Fruit fly (Drosophila melanogaster): Measurements from ENCODE around the gene CG2211.

CG2211 gene

DNA sequence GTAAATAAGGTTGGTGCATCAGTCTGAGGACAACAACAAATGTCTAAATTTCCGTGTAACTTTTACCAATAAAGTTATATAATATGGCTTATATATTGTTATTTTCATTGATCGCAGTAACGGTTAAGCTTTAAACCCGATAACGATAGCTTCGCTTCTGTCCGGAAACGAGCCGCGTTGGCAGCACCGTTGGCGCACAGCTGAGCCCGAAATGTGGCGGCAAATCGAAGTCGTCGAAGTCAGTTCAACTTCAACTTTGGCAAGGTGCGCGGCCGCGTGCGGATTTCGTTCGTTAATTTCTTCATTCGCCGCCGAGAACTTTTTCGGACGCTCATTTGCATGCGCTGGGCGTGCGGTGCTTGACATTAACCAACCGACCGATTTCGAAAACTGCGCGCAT is 16.9 kb downstream of the CG2211 start, which contains the start of gene Myo61F (continued):
- TF ChIP-seq CG1024 (GFP tag; IDR thresholded peaks at IDR 0.05) (no peak), Stat92E (GFP tag; optimal IDR thresholded peaks at IDR 0.05) (no peak), CG18262 (tag; optimal IDR thresholded peaks at IDR 0.05) (no peak), pum (GFP tag; optimal IDR thresholded peaks at IDR 0.05) (no peak), CG3847 (GFP tag; IDR thresholded peaks at IDR 0.05) (no peak), ato (GFP tag; IDR thresholded peaks at IDR 0.05; ENCODE audit: partially characterized antibody) (peak; percentile 44; the same call in 1 of the 2 replicates), Nf-YB (GFP tag; optimal IDR thresholded peaks at IDR 0.05) (no peak), CG14965 (GFP tag; optimal IDR thresholded peaks at IDR 0.05; ENCODE audit: borderline replicate concordance) (no peak), CG6854 (GFP tag; optimal IDR thresholded peaks at IDR 0.05) (no peak), unc-4 (GFP tag; IDR thresholded peaks at IDR 0.05; ENCODE audit: partially characterized antibody) (peak; percentile 53), CG12769 (tag; optimal IDR thresholded peaks at IDR 0.05) (no peak), CG1647 (GFP tag; optimal IDR thresholded peaks at IDR 0.05) (no peak), CG17385 (GFP tag; optimal IDR thresholded peaks at IDR 0.05) (no peak), Bdp1 (GFP tag; optimal IDR thresholded peaks at IDR 0.05) (no peak), lmd (GFP tag; IDR thresholded peaks at IDR 0.05) (no peak), D19A (tag; optimal IDR thresholded peaks at IDR 0.05) (no peak), Hr78 (GFP tag; optimal IDR thresholded peaks at IDR 0.05) (peak in 1 of 2 experiments; percentile 38), so (GFP tag; IDR thresholded peaks at IDR 0.05) (no peak), CG17829 (tag; optimal IDR thresholded peaks at IDR 0.05) (no peak), CG9215 (GFP tag; IDR thresholded peaks at IDR 0.05) (no peak), tx (GFP tag; optimal IDR thresholded peaks at IDR 0.05) (no peak), CG7928 (GFP tag; optimal IDR thresholded peaks at IDR 0.05) (peak; percentile 45), org-1 (GFP tag; optimal IDR thresholded peaks at IDR 0.05) (no peak), CG7987 (GFP tag; optimal IDR thresholded peaks at IDR 0.05) (peak; percentile 20), CG10654 (GFP tag; optimal IDR thresholded peaks at IDR 0.05) (no peak), kni (GFP tag; optimal IDR thresholded peaks at IDR 0.05) (no peak), Chrac-16 (GFP tag; optimal IDR thresholded peaks at IDR 0.05) (no peak), inv (GFP tag; IDR thresholded peaks at IDR 0.05; ENCODE audit: partially characterized antibody) (no peak), CG3163 (GFP tag; optimal IDR thresholded peaks at IDR 0.05) (no peak), HmgD (GFP tag; optimal IDR thresholded peaks at IDR 0.05) (no peak), wek (GFP tag; optimal IDR thresholded peaks at IDR 0.05) (no peak), bab2 (GFP tag; optimal IDR thresholded peaks at IDR 0.05) (no peak), zfh2 (GFP tag; optimal IDR thresholded peaks at IDR 0.05) (no peak), CG10267 (tag; optimal IDR thresholded peaks at IDR 0.05) (no peak), Dp (GFP tag; optimal IDR thresholded peaks at IDR 0.05) (peak; percentile 86), CG15479 (GFP tag; optimal IDR thresholded peaks at IDR 0.05) (no peak), stwl (tag; optimal IDR thresholded peaks at IDR 0.05) (peak; percentile 9), ssp (GFP tag; IDR thresholded peaks at IDR 0.05) (no peak), CG18011 (GFP tag; optimal IDR thresholded peaks at IDR 0.05) (no peak), ind (GFP tag; optimal IDR thresholded peaks at IDR 0.05) (no peak), MBD-R2 (GFP tag; IDR thresholded peaks at IDR 0.05) (peak; percentile 59), sim (GFP tag; IDR thresholded peaks at IDR 0.05) (no peak), grn (GFP tag; optimal IDR thresholded peaks at IDR 0.05) (no peak), CG13894 (tag; optimal IDR thresholded peaks at IDR 0.05) (no peak), CG14050 (GFP tag; IDR thresholded peaks at IDR 0.05) (no peak), CG15073 (GFP tag; optimal IDR thresholded peaks at IDR 0.05) (no peak), fd96Cb (tag; optimal IDR thresholded peaks at IDR 0.05) (no peak), hkb (optimal IDR thresholded peaks at IDR 0.05) (no peak), hkb (GFP tag; IDR thresholded peaks at IDR 0.05) (no peak), ATbp (GFP tag; optimal IDR thresholded peaks at IDR 0.05) (no peak), gsb (GFP tag; IDR thresholded peaks at IDR 0.05) (no peak)

All from whole organism, embryonic.